Fruit fly (Drosophila melanogaster) whole organism, embryonic: ENCODE data around the gene CG13088.

Experiments used
- Abd-B ChIP-seq: fragments of 200-800 bp; sonication (Bioruptor generic); optimal IDR thresholded peaks from 2 replicates; lab custom pipeline; 2018; ENCODE audit warnings: missing biosample characterization, mild to moderate bottlenecking, missing genetic modification characterization, moderate library complexity
- BEAF-32 ChIP-seq: fragments of 200-800 bp; sonication (Bioruptor generic); optimal IDR thresholded peaks from 3 replicates; lab custom pipeline; 2017; ENCODE audit warnings: missing biosample characterization, missing genetic modification characterization, mild to moderate bottlenecking, moderate library complexity, missing genetic modification reagents
- Bgb ChIP-seq: fragments of 200-800 bp; sonication (Bioruptor generic); IDR thresholded peaks from 2 replicates; pipeline ENCODE4 v1.3.6; 2022; ENCODE audit warnings: missing biosample characterization, missing genetic modification characterization; ENCODE audit not compliant: partially characterized antibody
- CG10274 ChIP-seq: fragments of 200-800 bp; sonication (Bioruptor generic); optimal IDR thresholded peaks from 3 replicates; lab custom pipeline; 2017; ENCODE audit warnings: missing biosample characterization, mild to moderate bottlenecking, missing genetic modification characterization
- CG11093 ChIP-seq: fragments of 200-800 bp; sonication (Bioruptor generic); IDR thresholded peaks from 3 replicates; pipeline ENCODE4 v1.3.6; 2022; ENCODE audit warnings: missing biosample characterization, missing genetic modification characterization
- CG12391 ChIP-seq: fragments of 200-800 bp; sonication (Bioruptor generic); optimal IDR thresholded peaks from 3 replicates; lab custom pipeline; 2018; ENCODE audit warnings: missing biosample characterization, mild to moderate bottlenecking, missing genetic modification characterization, moderate library complexity
- CG12744 ChIP-seq: fragments of 200-800 bp; sonication (Bioruptor generic); optimal IDR thresholded peaks from 2 replicates; lab custom pipeline; 2016; ENCODE audit warnings: missing biosample characterization, missing genetic modification characterization
- CG13894 ChIP-seq: fragments of 200-800 bp; sonication (Bioruptor generic); optimal IDR thresholded peaks from 3 replicates; lab custom pipeline; 2018; ENCODE audit warnings: missing biosample characterization, mild to moderate bottlenecking, missing genetic modification characterization, moderate library complexity
- CG14014 ChIP-seq: fragments of 200-800 bp; sonication (Bioruptor generic); IDR thresholded peaks from 2 replicates; pipeline ENCODE4 v1.3.6; 2022; ENCODE audit warnings: missing biosample characterization, missing genetic modification characterization
- CG17186 ChIP-seq: fragments of 200-800 bp; sonication (Bioruptor generic); optimal IDR thresholded peaks from 3 replicates; lab custom pipeline; 2017; ENCODE audit warnings: missing biosample characterization, missing genetic modification reagents, missing genetic modification characterization
- CG17568 ChIP-seq: fragments of 200-800 bp; sonication (Bioruptor generic); optimal IDR thresholded peaks from 2 replicates; lab custom pipeline; 2018; ENCODE audit warnings: missing biosample characterization, mild to moderate bottlenecking, missing genetic modification characterization, moderate library complexity
- CG17612 ChIP-seq: fragments of 200-800 bp; sonication (Bioruptor generic); IDR thresholded peaks from 2 replicates; pipeline ENCODE4 v1.3.6; 2022; ENCODE audit warnings: missing biosample characterization, missing genetic modification characterization
- CG17802 ChIP-seq: fragments of 200-800 bp; sonication (Bioruptor generic); optimal IDR thresholded peaks from 2 replicates; lab custom pipeline; 2018; ENCODE audit warnings: missing biosample characterization, mild to moderate bottlenecking, missing genetic modification characterization, moderate library complexity
- CG30403 ChIP-seq: fragments of 200-800 bp; sonication (Bioruptor generic); optimal IDR thresholded peaks from 3 replicates; lab custom pipeline; 2016; ENCODE audit warnings: missing biosample characterization, missing genetic modification characterization
- CG3726 ChIP-seq: fragments of 200-800 bp; sonication (Bioruptor generic); IDR thresholded peaks from 3 replicates; pipeline ENCODE4, ENCODE4 v1.3.6; 2022; ENCODE audit warnings: missing biosample characterization, missing genetic modification characterization
- CG3847 ChIP-seq: fragments of 200-800 bp; sonication (Bioruptor generic); IDR thresholded peaks from 2 replicates; pipeline ENCODE4 v1.3.6; 2022; ENCODE audit warnings: missing biosample characterization, missing genetic modification characterization
- CG5245 ChIP-seq: fragments of 200-800 bp; sonication (Bioruptor generic); optimal IDR thresholded peaks from 3 replicates; lab custom pipeline; 2016; ENCODE audit warnings: missing biosample characterization, missing genetic modification characterization
- CG7271 ChIP-seq: fragments of 200-800 bp; sonication (Bioruptor generic); optimal IDR thresholded peaks from 2 replicates; lab custom pipeline; 2018; ENCODE audit warnings: missing biosample characterization, mild to moderate bottlenecking, missing genetic modification characterization, moderate library complexity
- CG7745 ChIP-seq: fragments of 200-800 bp; sonication (Bioruptor generic); optimal IDR thresholded peaks from 2 replicates; lab custom pipeline; 2018; ENCODE audit warnings: missing biosample characterization, mild to moderate bottlenecking, missing genetic modification characterization, moderate library complexity
- Dbx ChIP-seq: fragments of 200-800 bp; sonication (Bioruptor generic); IDR thresholded peaks from 3 replicates; pipeline ENCODE4 v1.3.6; 2022; ENCODE audit warnings: missing biosample characterization, missing genetic modification characterization
- Dek ChIP-seq: fragments of 200-800 bp; sonication (Bioruptor generic); optimal IDR thresholded peaks from 3 replicates; lab custom pipeline; 2019; ENCODE audit warnings: missing biosample characterization, mild to moderate bottlenecking, missing genetic modification characterization, moderate library complexity
- Dip3 ChIP-seq: fragments of 200-800 bp; sonication (Bioruptor generic); optimal IDR thresholded peaks from 3 replicates; lab custom pipeline; 2016; ENCODE audit warnings: missing biosample characterization, missing genetic modification characterization
- Dll ChIP-seq: fragments of 200-800 bp; sonication (Bioruptor generic); IDR thresholded peaks from 4 replicates; pipeline ENCODE4 v1.3.6; 2022; ENCODE audit warnings: missing biosample characterization, missing genetic modification characterization; ENCODE audit not compliant: partially characterized antibody
- Gsc ChIP-seq: fragments of 200-800 bp; sonication (Bioruptor generic); IDR thresholded peaks from 2 replicates; pipeline ENCODE4 v1.3.6; 2022; ENCODE audit warnings: missing biosample characterization, missing genetic modification characterization
- HLH54F ChIP-seq: fragments of 200-800 bp; sonication (Bioruptor generic); optimal IDR thresholded peaks from 3 replicates; lab custom pipeline; 2016; ENCODE audit warnings: missing biosample characterization, missing genetic modification characterization
- Hr3 ChIP-seq: fragments of 200-800 bp; sonication (Bioruptor generic); optimal IDR thresholded peaks from 3 replicates; lab custom pipeline; 2016; ENCODE audit warnings: missing biosample characterization, missing genetic modification characterization
- Lpt ChIP-seq: fragments of >200 bp; optimal IDR thresholded peaks from 2 replicates; lab custom pipeline; 2018; ENCODE audit warnings: missing biosample characterization, missing genetic modification characterization
- Nf-YB ChIP-seq: fragments of 200-800 bp; sonication (Bioruptor generic); optimal IDR thresholded peaks from 3 replicates; lab custom pipeline; 2019; ENCODE audit warnings: missing biosample characterization, mild to moderate bottlenecking, missing genetic modification characterization, moderate library complexity
- Oli ChIP-seq: fragments of 200-800 bp; sonication (Bioruptor generic); optimal IDR thresholded peaks from 2 replicates; lab custom pipeline; 2018; ENCODE audit warnings: missing biosample characterization, mild to moderate bottlenecking, missing genetic modification characterization, moderate library complexity
- Sin3A ChIP-seq: fragments of >200 bp; optimal IDR thresholded peaks from 2 replicates; lab custom pipeline; 2018
- Six4 ChIP-seq: fragments of 200-800 bp; sonication (Bioruptor generic); optimal IDR thresholded peaks from 2 replicates; lab custom pipeline; 2016; ENCODE audit warnings: missing biosample characterization, missing genetic modification characterization
- Sox102F ChIP-seq: fragments of 200-800 bp; sonication (Bioruptor generic); optimal IDR thresholded peaks from 2 replicates; lab custom pipeline; 2018; ENCODE audit warnings: missing biosample characterization, mild to moderate bottlenecking, missing genetic modification characterization, moderate library complexity
- Ssrp ChIP-seq: fragments of 200-800 bp; sonication (Bioruptor generic); optimal IDR thresholded peaks from 2 replicates; lab custom pipeline; 2018; ENCODE audit warnings: missing biosample characterization, mild to moderate bottlenecking, missing genetic modification characterization, moderate library complexity
- bsh ChIP-seq, 2 experiments: fragments of 200-800 bp; sonication (Bioruptor generic); optimal IDR thresholded peaks; 2 replicates each; lab custom pipeline; 2017 to 2018; ENCODE audit warnings: mild to moderate bottlenecking in 2 of 2, missing biosample characterization in 2 of 2, missing genetic modification characterization in 2 of 2, moderate library complexity in 1 of 2
- chinmo ChIP-seq: fragments of 200-800 bp; sonication (Bioruptor generic); IDR thresholded peaks from 4 replicates; pipeline ENCODE4 v1.3.6; 2022; ENCODE audit warnings: missing biosample characterization, missing genetic modification characterization; ENCODE audit not compliant: partially characterized antibody
- crc ChIP-seq: fragments of 200-800 bp; sonication (Bioruptor generic); optimal IDR thresholded peaks from 2 replicates; lab custom pipeline; 2016; ENCODE audit warnings: missing biosample characterization, missing genetic modification characterization
- croc ChIP-seq: fragments of 200-800 bp; sonication (Bioruptor generic); conservative IDR thresholded peaks from 3 replicates; pipeline ENCODE4 v1.3.6; 2022; ENCODE audit warnings: missing biosample characterization, missing genetic modification characterization
- dmrt11E ChIP-seq: fragments of 200-800 bp; sonication (Bioruptor generic); optimal IDR thresholded peaks from 3 replicates; lab custom pipeline; 2018; ENCODE audit warnings: missing biosample characterization, mild to moderate bottlenecking, missing genetic modification characterization, moderate library complexity
- dpn ChIP-seq, 2 experiments: fragments of 200-800 bp; sonication (Bioruptor generic); optimal IDR thresholded peaks; 3 replicates each; lab custom pipeline; 2016; ENCODE audit warnings: missing biosample characterization in 2 of 2, missing genetic modification characterization in 2 of 2
- ewg ChIP-seq: fragments of 200-800 bp; sonication (Bioruptor generic); optimal IDR thresholded peaks from 3 replicates; lab custom pipeline; 2017; ENCODE audit warnings: mild to moderate bottlenecking, missing biosample characterization, missing genetic modification reagents, missing genetic modification characterization
- gce ChIP-seq: fragments of 200-800 bp; sonication (Bioruptor generic); IDR thresholded peaks from 3 replicates; pipeline ENCODE4 v1.3.6; 2022; ENCODE audit warnings: missing biosample characterization, missing genetic modification characterization
- pfk ChIP-seq: fragments of 200-800 bp; sonication (Bioruptor generic); optimal IDR thresholded peaks from 2 replicates; lab custom pipeline; 2018; ENCODE audit warnings: missing biosample characterization, mild to moderate bottlenecking, missing genetic modification characterization, moderate library complexity
- row ChIP-seq: fragments of 200-800 bp; sonication (Bioruptor generic); IDR thresholded peaks from 3 replicates; pipeline ENCODE4 v1.3.6; 2022; ENCODE audit warnings: missing biosample characterization, missing genetic modification characterization
- schlank ChIP-seq: fragments of 200-800 bp; sonication (Bioruptor generic); optimal IDR thresholded peaks from 2 replicates; lab custom pipeline; 2018; ENCODE audit warnings: missing biosample characterization, mild to moderate bottlenecking, missing genetic modification characterization
- sd ChIP-seq: fragments of 200-800 bp; sonication (Bioruptor generic); optimal IDR thresholded peaks from 3 replicates; lab custom pipeline; 2018; ENCODE audit warnings: missing biosample characterization, mild to moderate bottlenecking, missing genetic modification characterization, moderate library complexity
- sob ChIP-seq: fragments of 200-800 bp; sonication (Bioruptor generic); IDR thresholded peaks from 2 replicates; pipeline ENCODE4 v1.3.6; 2022; ENCODE audit warnings: missing biosample characterization, missing genetic modification characterization
- tio ChIP-seq: fragments of 200-800 bp; sonication (Bioruptor generic); optimal IDR thresholded peaks from 2 replicates; lab custom pipeline; 2017; ENCODE audit warnings: missing biosample characterization, missing genetic modification characterization, inconsistent platforms

The CG13088 gene

DNA sequence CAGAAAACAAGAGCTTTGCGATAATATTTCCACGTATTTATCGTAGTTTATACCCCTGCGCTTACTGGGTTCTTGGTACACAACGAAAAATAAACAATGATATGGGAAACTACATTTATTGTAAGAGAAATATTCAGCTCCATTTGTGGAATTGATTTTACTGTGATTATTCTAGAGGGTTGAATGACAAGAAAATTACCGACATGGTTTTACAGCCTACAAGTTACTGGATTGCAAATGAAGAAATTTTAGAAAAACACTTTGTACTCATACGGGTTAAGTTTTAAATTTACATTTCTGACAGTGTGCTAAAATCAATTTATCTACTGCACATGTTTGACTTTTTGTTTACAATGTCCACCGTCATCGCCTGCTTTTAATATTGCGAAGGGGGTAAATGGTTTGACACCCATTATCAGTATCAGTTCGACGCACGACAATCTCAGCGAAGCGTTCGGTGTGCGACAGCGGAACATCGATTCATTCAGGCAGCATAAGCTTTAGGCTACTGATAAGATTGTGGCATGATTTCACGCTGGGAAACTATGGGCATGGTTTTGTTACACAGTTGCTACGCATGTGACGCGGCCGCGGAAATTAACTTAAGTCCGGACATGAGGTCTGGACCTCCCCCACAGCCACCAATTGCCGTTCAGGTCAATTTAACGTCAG is 26.9 kb upstream of the CG13088 start (continued):
- TF ChIP-seq Dip3 (GFP tag; lab: Kevin White, UChicago) (no peak), sob (GFP tag; lab: Robert Waterston, UW) (no peak), sd (tag; lab: Kevin White, UChicago) (no peak), Dll (GFP tag; lab: Robert Waterston, UW) (no peak), tio (GFP tag; lab: Kevin White, UChicago) (no peak), gce (GFP tag; lab: Robert Waterston, UW) (no peak), Dbx (peak; percentile 28; the same call in 1 of the 3 replicates), chinmo (GFP tag; lab: Robert Waterston, UW) (peak; percentile 71; the same call in 1 of the 4 replicates), Nf-YB (GFP tag; lab: Kevin White, UChicago) (no peak), crc (GFP tag; lab: Kevin White, UChicago) (no peak), schlank (tag; lab: Kevin White, UChicago) (no peak), Lpt (no peak), BEAF-32 (no peak), Dek (tag; lab: Kevin White, UChicago) (peak; percentile 50), CG3726 (GFP tag; lab: Robert Waterston, UW) (no peak), CG30403 (GFP tag; lab: Kevin White, UChicago) (peak; percentile 39), Abd-B (GFP tag; lab: Kevin White, UChicago) (no peak), CG12744 (GFP tag; lab: Kevin White, UChicago) (no peak), CG12391 (peak; percentile 47), ewg (GFP tag; lab: Kevin White, UChicago) (peak; percentile 1), pfk (GFP tag; lab: Kevin White, UChicago) (no peak), croc (GFP tag; lab: Robert Waterston, UW) (no peak), Ssrp (tag; lab: Kevin White, UChicago) (no peak), CG7745 (tag; lab: Kevin White, UChicago) (no peak), Gsc (GFP tag; lab: Robert Waterston, UW) (no peak), Sox102F (GFP tag; lab: Kevin White, UChicago) (peak; percentile 35), CG11093 (GFP tag; lab: Robert Waterston, UW) (no peak), CG17186 (no peak), CG17802 (tag; lab: Kevin White, UChicago) (no peak), HLH54F (GFP tag; lab: Kevin White, UChicago) (no peak), CG13894 (tag; lab: Kevin White, UChicago) (peak; percentile 13)

DNA sequence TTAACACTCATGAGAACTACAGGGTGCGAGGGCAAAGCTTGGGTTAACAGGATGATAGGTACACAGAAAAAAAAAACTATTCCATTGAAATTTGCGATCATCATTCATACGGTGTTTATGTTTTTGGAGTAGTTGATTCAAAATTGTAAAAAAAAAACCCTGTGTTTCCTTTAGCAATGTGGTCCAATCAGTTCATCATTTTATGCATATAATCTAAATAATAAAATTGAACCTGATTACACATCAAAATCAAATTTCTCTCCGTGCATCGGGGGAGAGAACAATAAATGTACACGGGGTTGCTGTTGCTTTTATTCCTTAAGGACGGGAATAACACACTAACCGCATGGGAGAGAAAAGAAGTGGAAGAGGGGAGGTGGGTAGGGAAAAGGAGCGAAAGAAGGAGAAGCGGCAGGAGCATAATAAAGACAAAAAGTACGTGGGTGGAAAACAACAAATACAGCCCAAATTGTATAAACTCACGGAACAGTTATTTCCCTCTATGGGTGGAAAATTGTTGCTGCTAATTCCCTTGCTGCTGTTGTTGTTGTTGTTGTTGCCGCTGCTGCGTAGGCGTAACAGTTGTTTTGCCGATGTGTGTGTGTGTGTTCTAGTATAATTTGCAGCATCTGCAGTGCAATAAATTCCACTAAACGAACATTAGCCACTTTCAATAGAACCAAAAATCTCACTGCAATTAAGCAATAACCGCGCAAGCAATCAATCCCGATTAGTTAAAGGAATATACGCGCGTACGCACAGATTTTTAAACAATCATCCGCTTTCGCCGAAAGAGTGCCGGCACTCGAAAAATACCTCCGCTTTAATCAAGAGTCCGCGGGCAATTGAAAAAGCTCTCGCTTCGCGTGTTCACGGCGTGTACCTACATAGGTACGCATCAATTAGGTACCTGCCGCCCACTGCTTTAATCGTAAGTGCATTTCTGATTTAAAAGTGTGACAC is 25.4 kb upstream of the CG13088 start, which contains the start of gene Agpat2:
Gene Agpat2 (minus strand): TSS at position 851 of the 963 bp plus-strand sequence.
- TF ChIP-seq CG17612 (GFP tag; lab: Robert Waterston, UW): no peak; the same call in 1 of the 2 replicates
- peak; percentile 82 for TF ChIP-seq dmrt11E (tag; lab: Kevin White, UChicago)
- TF ChIP-seq Bgb (GFP tag; lab: Robert Waterston, UW): no peak
- peak; percentile 77 for TF ChIP-seq CG14014 (GFP tag; lab: Robert Waterston, UW)
- TF ChIP-seq CG5245 (GFP tag; lab: Kevin White, UChicago): peak; percentile 67
- TF ChIP-seq Six4 (GFP tag; lab: Kevin White, UChicago): peak; percentile 79
- peak; percentile 34 for TF ChIP-seq CG10274
- no peak for TF ChIP-seq Sin3A (lab: Kevin White, UChicago)
- TF ChIP-seq CG7271 (tag; lab: Kevin White, UChicago): peak; percentile 43
- TF ChIP-seq CG3847 (GFP tag; lab: Robert Waterston, UW): peak; percentile 65
- TF ChIP-seq bsh (GFP tag; optimal IDR thresholded peaks at IDR 0.05; lab: Kevin White, UChicago): peak in 1 of 2 experiments; percentile 92
- peak; percentile 76 to 85 for TF ChIP-seq dpn (GFP tag; optimal IDR thresholded peaks at IDR 0.05; lab: Kevin White, UChicago)
- peak; percentile 80 for TF ChIP-seq Hr3
- peak; percentile 92 for TF ChIP-seq row (GFP tag; lab: Robert Waterston, UW)
- TF ChIP-seq CG7745 (tag; lab: Kevin White, UChicago): no peak
- peak; percentile 77 for TF ChIP-seq CG17568 (GFP tag; lab: Kevin White, UChicago)
- TF ChIP-seq Oli (tag; lab: Kevin White, UChicago): peak; percentile 88
